Fruit fly (Drosophila melanogaster): ENCODE measurements around the gene CG7215.

dm6 chr3R:18215300-18215699 is 48.2 kb upstream of the CG7215 start:
- TF ChIP-seq CG12605 (GFP tag; IDR thresholded peaks at IDR 0.05): no peak
- TF ChIP-seq EcR (GFP tag; optimal IDR thresholded peaks at IDR 0.05): no peak
- TF ChIP-seq CG32121 (GFP tag; IDR thresholded peaks at IDR 0.05): 0 out of 2 replicates have a peak, but pooled peaks have one; percentile 13
- no peak for TF ChIP-seq CG13204 (GFP tag; optimal IDR thresholded peaks at IDR 0.05)
